Fruit fly (Drosophila melanogaster) whole organism, embryonic: ENCODE measurements around the gene mia.

Source experiments
- Atf-2 ChIP-seq: fragments of 200-800 bp; sonication (Bioruptor generic); optimal IDR thresholded peaks from 2 replicates; lab custom pipeline; 2016; ENCODE audit warnings: missing biosample characterization, missing genetic modification characterization
- Bgb ChIP-seq: fragments of 200-800 bp; sonication (Bioruptor generic); IDR thresholded peaks from 2 replicates; pipeline ENCODE4 v1.3.6; 2022; ENCODE audit warnings: missing biosample characterization, missing genetic modification characterization; ENCODE audit not compliant: partially characterized antibody
- C15 ChIP-seq: fragments of 200-800 bp; sonication (Bioruptor generic); IDR thresholded peaks from 3 replicates; pipeline ENCODE4 v1.3.6; 2022; ENCODE audit warnings: missing biosample characterization, missing genetic modification characterization
- CG10147 ChIP-seq: fragments of 200-800 bp; sonication (Bioruptor generic); optimal IDR thresholded peaks from 2 replicates; lab custom pipeline; 2019; ENCODE audit warnings: missing biosample characterization, mild to moderate bottlenecking, missing genetic modification characterization, moderate library complexity
- CG10321 ChIP-seq: fragments of 200-800 bp; sonication (Bioruptor generic); IDR thresholded peaks from 2 replicates; pipeline ENCODE4 v1.3.6; 2022; ENCODE audit warnings: missing biosample characterization, missing genetic modification characterization
- CG11093 ChIP-seq: fragments of 200-800 bp; sonication (Bioruptor generic); IDR thresholded peaks from 3 replicates; pipeline ENCODE4 v1.3.6; 2022; ENCODE audit warnings: missing biosample characterization, missing genetic modification characterization
- CG12659 ChIP-seq: fragments of 200-800 bp; sonication (Bioruptor generic); optimal IDR thresholded peaks from 3 replicates; lab custom pipeline; 2017; ENCODE audit warnings: mild to moderate bottlenecking, missing biosample characterization, missing genetic modification reagents, missing genetic modification characterization
- CG13123 ChIP-seq: fragments of 200-800 bp; sonication (Bioruptor generic); optimal IDR thresholded peaks from 2 replicates; lab custom pipeline; 2016; ENCODE audit warnings: missing biosample characterization, missing genetic modification characterization
- CG15073 ChIP-seq: fragments of 200-800 bp; sonication (Bioruptor generic); optimal IDR thresholded peaks from 2 replicates; lab custom pipeline; 2016; ENCODE audit warnings: missing biosample characterization, missing genetic modification characterization
- CG15601 ChIP-seq: fragments of 200-800 bp; sonication (Bioruptor generic); optimal IDR thresholded peaks from 3 replicates; lab custom pipeline; 2019; ENCODE audit warnings: missing biosample characterization, mild to moderate bottlenecking, missing genetic modification characterization, moderate library complexity
- CG1647 ChIP-seq: fragments of 200-800 bp; sonication (Bioruptor generic); optimal IDR thresholded peaks from 3 replicates; lab custom pipeline; 2016; ENCODE audit warnings: missing biosample characterization, missing genetic modification characterization
- CG18262 ChIP-seq: fragments of 200-800 bp; optimal IDR thresholded peaks from 3 replicates; lab custom pipeline; 2019; ENCODE audit warnings: missing biosample characterization, mild to moderate bottlenecking, missing genetic modification characterization, moderate library complexity
- CG2116 ChIP-seq: fragments of 200-800 bp; sonication (Bioruptor generic); optimal IDR thresholded peaks from 3 replicates; lab custom pipeline; 2018; ENCODE audit warnings: missing biosample characterization, mild to moderate bottlenecking, missing genetic modification characterization
- CG2678 ChIP-seq: fragments of 200-800 bp; sonication (Bioruptor generic); optimal IDR thresholded peaks from 3 replicates; lab custom pipeline; 2019; ENCODE audit warnings: missing biosample characterization, mild to moderate bottlenecking, missing genetic modification characterization, moderate library complexity
- CG2889 ChIP-seq: fragments of 200-800 bp; sonication (Bioruptor generic); IDR thresholded peaks from 3 replicates; pipeline ENCODE4 v1.3.6; 2022; ENCODE audit warnings: missing biosample characterization, missing genetic modification characterization
- CG30020 ChIP-seq: fragments of 200-800 bp; optimal IDR thresholded peaks from 2 replicates; lab custom pipeline; 2019; ENCODE audit warnings: missing biosample characterization, mild to moderate bottlenecking, missing genetic modification characterization, moderate library complexity
- CG30403 ChIP-seq: fragments of 200-800 bp; sonication (Bioruptor generic); optimal IDR thresholded peaks from 3 replicates; lab custom pipeline; 2016; ENCODE audit warnings: missing biosample characterization, missing genetic modification characterization
- CG34376 ChIP-seq: fragments of 200-800 bp; sonication (Bioruptor generic); optimal IDR thresholded peaks from 2 replicates; lab custom pipeline; 2018; ENCODE audit warnings: missing biosample characterization, mild to moderate bottlenecking, missing genetic modification characterization
- CG4360 ChIP-seq: fragments of 200-800 bp; sonication (Bioruptor generic); IDR thresholded peaks from 2 replicates; pipeline ENCODE4 v1.3.6; 2022; ENCODE audit warnings: missing biosample characterization, missing genetic modification characterization
- CG4820 ChIP-seq: fragments of 200-800 bp; sonication (Bioruptor generic); optimal IDR thresholded peaks from 3 replicates; lab custom pipeline; 2016; ENCODE audit warnings: missing biosample characterization, missing genetic modification characterization
- CG6254 ChIP-seq: fragments of 200-800 bp; sonication (Bioruptor generic); optimal IDR thresholded peaks from 3 replicates; lab custom pipeline; 2017; ENCODE audit warnings: mild to moderate bottlenecking, missing biosample characterization, missing genetic modification reagents, missing genetic modification characterization
- CG9437 ChIP-seq: fragments of 200-800 bp; sonication (Bioruptor generic); optimal IDR thresholded peaks from 2 replicates; lab custom pipeline; 2018; ENCODE audit warnings: missing biosample characterization, mild to moderate bottlenecking, missing genetic modification characterization
- Camta ChIP-seq: fragments of 200-800 bp; sonication (Bioruptor generic); optimal IDR thresholded peaks from 2 replicates; lab custom pipeline; 2016; ENCODE audit warnings: missing biosample characterization, missing genetic modification characterization
- D19B ChIP-seq: fragments of 200-800 bp; sonication (Bioruptor generic); optimal IDR thresholded peaks from 2 replicates; lab custom pipeline; 2017; ENCODE audit warnings: missing biosample characterization, mild to moderate bottlenecking, missing genetic modification characterization
- Dip2 ChIP-seq: fragments of 200-800 bp; sonication (Bioruptor generic); IDR thresholded peaks from 2 replicates; pipeline ENCODE4 v1.3.6; 2022; ENCODE audit warnings: missing biosample characterization, missing genetic modification characterization
- Eip74EF ChIP-seq, 2 experiments: fragments of 200-800 bp in 1 of 2; fragments of >200 bp in 1 of 2; sonication (Bioruptor generic) in 1 of 2; optimal IDR thresholded peaks; 2 replicates each; lab custom pipeline; 2017 to 2019; ENCODE audit warnings: missing biosample characterization in 2 of 2, missing genetic modification characterization in 2 of 2, mild to moderate bottlenecking in 1 of 2, moderate library complexity in 1 of 2
- Fer2 ChIP-seq: fragments of 200-800 bp; sonication (Bioruptor generic); optimal IDR thresholded peaks from 2 replicates; lab custom pipeline; 2018; ENCODE audit warnings: missing biosample characterization, mild to moderate bottlenecking, missing genetic modification characterization, moderate library complexity
- HmgD ChIP-seq: fragments of 200-800 bp; sonication (Bioruptor generic); optimal IDR thresholded peaks from 3 replicates; lab custom pipeline; 2016; ENCODE audit warnings: missing biosample characterization, missing genetic modification characterization
- Jarid2 ChIP-seq: fragments of 200-800 bp; sonication (Bioruptor generic); optimal IDR thresholded peaks from 3 replicates; lab custom pipeline; 2017; ENCODE audit warnings: mild to moderate bottlenecking, missing biosample characterization, missing genetic modification reagents, missing genetic modification characterization
- Kr ChIP-seq: fragments of 200-800 bp; sonication (Bioruptor generic); optimal IDR thresholded peaks from 2 replicates; lab custom pipeline; 2017; ENCODE audit warnings: missing biosample characterization, mild to moderate bottlenecking, missing genetic modification characterization
- MBD-R2 ChIP-seq: fragments of 200-800 bp; sonication (Bioruptor generic); IDR thresholded peaks from 2 replicates; pipeline ENCODE4 v1.3.6; 2022; ENCODE audit warnings: missing biosample characterization, missing genetic modification characterization
- NC2α ChIP-seq: fragments of 200-800 bp; sonication (Bioruptor generic); optimal IDR thresholded peaks from 2 replicates; lab custom pipeline; 2016; ENCODE audit warnings: missing biosample characterization, missing genetic modification characterization
- NFAT ChIP-seq: fragments of 200-800 bp; sonication (Bioruptor generic); IDR thresholded peaks from 2 replicates; pipeline ENCODE4 v1.3.6; 2022; ENCODE audit warnings: missing biosample characterization, missing genetic modification characterization
- Sin3A ChIP-seq: fragments of >200 bp; optimal IDR thresholded peaks from 2 replicates; lab custom pipeline; 2018
- Tbp ChIP-seq: fragments of >200 bp; optimal IDR thresholded peaks from 2 replicates; lab custom pipeline; 2018; ENCODE audit warnings: missing biosample characterization, missing genetic modification characterization
- ase ChIP-seq: fragments of 200-800 bp; sonication (Bioruptor generic); IDR thresholded peaks from 3 replicates; pipeline ENCODE4 v1.3.6; 2022; ENCODE audit warnings: missing biosample characterization, missing genetic modification characterization
- az2 ChIP-seq: fragments of 200-800 bp; sonication (Bioruptor generic); optimal IDR thresholded peaks from 3 replicates; lab custom pipeline; 2016; ENCODE audit warnings: missing biosample characterization, missing genetic modification characterization
- bbx ChIP-seq: fragments of 200-800 bp; sonication (Bioruptor generic); IDR thresholded peaks from 2 replicates; pipeline ENCODE4 v1.3.6; 2022; ENCODE audit warnings: missing biosample characterization, missing genetic modification characterization; ENCODE audit not compliant: partially characterized antibody
- bcd ChIP-seq: fragments of 200-800 bp; sonication (Bioruptor generic); optimal IDR thresholded peaks from 2 replicates; lab custom pipeline; 2017; ENCODE audit warnings: missing biosample characterization, mild to moderate bottlenecking, missing genetic modification characterization
- cad ChIP-seq: fragments of >200 bp; optimal IDR thresholded peaks from 2 replicates; lab custom pipeline; 2017; ENCODE audit warnings: missing biosample characterization, missing genetic modification characterization
- chinmo ChIP-seq: fragments of 200-800 bp; sonication (Bioruptor generic); IDR thresholded peaks from 4 replicates; pipeline ENCODE4 v1.3.6; 2022; ENCODE audit warnings: missing biosample characterization, missing genetic modification characterization; ENCODE audit not compliant: partially characterized antibody
- fd102C ChIP-seq: fragments of 200-800 bp; sonication (Bioruptor generic); optimal IDR thresholded peaks from 2 replicates; lab custom pipeline; 2018; ENCODE audit warnings: missing biosample characterization, mild to moderate bottlenecking, missing genetic modification characterization, moderate library complexity
- fd64A ChIP-seq: fragments of 200-800 bp; sonication (Bioruptor generic); optimal IDR thresholded peaks from 3 replicates; lab custom pipeline; 2018; ENCODE audit warnings: missing biosample characterization, mild to moderate bottlenecking, missing genetic modification characterization
- fru ChIP-seq: fragments of >200 bp; optimal IDR thresholded peaks from 2 replicates; lab custom pipeline; 2017
- hb ChIP-seq: fragments of 200-800 bp; sonication (Bioruptor generic); IDR thresholded peaks from 3 replicates; pipeline ENCODE4 v1.3.6; 2022; ENCODE audit warnings: missing biosample characterization, missing genetic modification characterization; ENCODE audit not compliant: partially characterized antibody
- kay ChIP-seq: fragments of 200-800 bp; sonication (Bioruptor generic); optimal IDR thresholded peaks from 2 replicates; lab custom pipeline; 2016; ENCODE audit warnings: missing biosample characterization, missing genetic modification characterization
- knrl ChIP-seq: fragments of 200-800 bp; sonication (Bioruptor generic); IDR thresholded peaks from 3 replicates; pipeline ENCODE4 v1.3.6; 2022; ENCODE audit warnings: missing biosample characterization, missing genetic modification characterization; ENCODE audit not compliant: partially characterized antibody
- p53 ChIP-seq: fragments of 200-800 bp; sonication (Bioruptor generic); optimal IDR thresholded peaks from 2 replicates; lab custom pipeline; 2016; ENCODE audit warnings: missing biosample characterization, missing genetic modification characterization
- psq ChIP-seq: fragments of 200-800 bp; sonication (Bioruptor generic); optimal IDR thresholded peaks from 2 replicates; lab custom pipeline; 2017; ENCODE audit warnings: missing biosample characterization, missing genetic modification characterization
- sob ChIP-seq: fragments of 200-800 bp; sonication (Bioruptor generic); IDR thresholded peaks from 2 replicates; pipeline ENCODE4 v1.3.6; 2022; ENCODE audit warnings: missing biosample characterization, missing genetic modification characterization
- sqz ChIP-seq: fragments of 200-800 bp; sonication (Bioruptor generic); optimal IDR thresholded peaks from 3 replicates; lab custom pipeline; 2018; ENCODE audit warnings: missing biosample characterization, mild to moderate bottlenecking, missing genetic modification characterization
- tin ChIP-seq: fragments of 200-800 bp; sonication (Bioruptor generic); optimal IDR thresholded peaks from 3 replicates; lab custom pipeline; 2016; ENCODE audit warnings: missing biosample characterization, missing genetic modification characterization

The mia gene

DNA sequence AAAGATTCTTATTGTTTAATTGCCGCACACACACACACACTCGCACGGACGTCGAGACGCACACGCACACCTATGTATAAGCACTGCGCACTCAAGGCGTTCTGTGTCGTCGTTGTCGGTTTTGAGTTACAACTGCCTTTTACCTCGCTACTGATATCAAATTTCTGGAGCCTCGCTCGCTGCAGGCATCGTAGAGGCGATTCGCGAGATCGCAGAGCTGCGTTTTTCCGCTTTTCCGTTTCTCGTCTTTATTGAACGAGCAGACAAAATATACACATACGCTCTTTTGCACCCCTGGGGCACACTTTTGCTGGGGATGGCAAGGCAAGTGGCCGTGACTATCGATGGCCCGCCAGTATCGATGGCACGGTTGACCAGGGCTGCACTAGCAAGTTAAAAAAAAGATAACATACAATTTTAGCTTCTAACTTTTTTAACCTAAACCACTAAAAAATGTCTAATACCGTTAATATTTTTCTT is 3.5 kb downstream of the mia start, which contains the start of gene CG2519 (continued):
- TF ChIP-seq chinmo (GFP tag; lab: Robert Waterston, UW), result peak; percentile 91
- TF ChIP-seq Atf-2 (GFP tag; lab: Kevin White, UChicago), result peak; percentile 15
- TF ChIP-seq CG12659 (GFP tag; lab: Kevin White, UChicago), result peak; percentile 74
- TF ChIP-seq HmgD (GFP tag; lab: Kevin White, UChicago), result peak; percentile 78
- TF ChIP-seq fd102C (GFP tag; lab: Kevin White, UChicago), result no peak
- peak; percentile 82 for TF ChIP-seq NFAT (GFP tag; lab: Robert Waterston, UW)
- no peak for TF ChIP-seq CG11093
- TF ChIP-seq bcd, result no peak
- no peak for TF ChIP-seq psq (GFP tag; lab: Kevin White, UChicago)
- no peak for TF ChIP-seq fd64A (GFP tag; lab: Kevin White, UChicago)
- TF ChIP-seq sob, result peak; percentile 78
- TF ChIP-seq CG6254, result peak; percentile 21
- no peak for TF ChIP-seq CG15073
- TF ChIP-seq Jarid2 (GFP tag; lab: Kevin White, UChicago), result no peak
- peak; percentile 36 for TF ChIP-seq CG1647 (GFP tag; lab: Kevin White, UChicago)
- TF ChIP-seq Fer2 (tag; lab: Kevin White, UChicago), result peak; percentile 27
- TF ChIP-seq CG4820, result peak; percentile 39
- TF ChIP-seq CG15601, result no peak
- no peak for TF ChIP-seq sqz
- TF ChIP-seq CG30403 (GFP tag; lab: Kevin White, UChicago), result peak; percentile 68
- TF ChIP-seq CG2889 (GFP tag; lab: Robert Waterston, UW), result no peak
- peak; percentile 57 for TF ChIP-seq Sin3A (lab: Kevin White, UChicago)
- peak; percentile 95 for TF ChIP-seq knrl (GFP tag; lab: Robert Waterston, UW)
- peak; percentile 85 for TF ChIP-seq hb (GFP tag; lab: Robert Waterston, UW)
- TF ChIP-seq kay (GFP tag; lab: Kevin White, UChicago), result no peak
- TF ChIP-seq az2 (GFP tag; lab: Kevin White, UChicago), result peak; percentile 45
- TF ChIP-seq Eip74EF (GFP tag; optimal IDR thresholded peaks at IDR 0.05; lab: Kevin White, UChicago), result no peak
- no peak for TF ChIP-seq CG2678 (tag; lab: Kevin White, UChicago)
- TF ChIP-seq CG10147, result no peak
- no peak for TF ChIP-seq fru (lab: Kevin White, UChicago)
- TF ChIP-seq Tbp, result no peak
- peak; percentile 98 for TF ChIP-seq bbx (GFP tag; lab: Robert Waterston, UW)
- no peak for TF ChIP-seq D19B (GFP tag; lab: Kevin White, UChicago)
- no peak for TF ChIP-seq NC2α (GFP tag; lab: Kevin White, UChicago)
- TF ChIP-seq CG10321 (GFP tag; lab: Robert Waterston, UW), result no peak
- TF ChIP-seq CG13123 (GFP tag; lab: Kevin White, UChicago), result no peak
- peak; percentile 87 for TF ChIP-seq CG2116
- no peak for TF ChIP-seq CG4360 (GFP tag; lab: Robert Waterston, UW)
- no peak for TF ChIP-seq Kr (GFP tag; lab: Kevin White, UChicago)
- no peak for TF ChIP-seq C15 (GFP tag; lab: Robert Waterston, UW)
- no peak for TF ChIP-seq Dip2 (GFP tag; lab: Robert Waterston, UW)
- peak; percentile 79 for TF ChIP-seq CG30020
- peak; percentile 61; the same call in 2 of the 3 replicates for TF ChIP-seq ase
- TF ChIP-seq CG18262 (tag; lab: Kevin White, UChicago), result no peak
- peak; percentile 77 for TF ChIP-seq CG34376 (GFP tag; lab: Kevin White, UChicago)
- peak; percentile 85 for TF ChIP-seq MBD-R2 (GFP tag; lab: Robert Waterston, UW)
- TF ChIP-seq tin (GFP tag; lab: Kevin White, UChicago), result peak; percentile 61
- no peak for TF ChIP-seq CG9437
- peak; percentile 96 for TF ChIP-seq Bgb (GFP tag; lab: Robert Waterston, UW)
- TF ChIP-seq p53 (GFP tag; lab: Kevin White, UChicago), result peak; percentile 11
- no peak for TF ChIP-seq cad (GFP tag; lab: Kevin White, UChicago)
- no peak for TF ChIP-seq Camta (GFP tag; lab: Kevin White, UChicago)
